Worm (Caenorhabditis elegans): ENCODE data around the gene chil-18.

- TF ChIP-seq cog-1 (tag; optimal IDR thresholded peaks at IDR 0.05) (peak; percentile 31), ref-1 (GFP tag; conservative IDR thresholded peaks at IDR 0.05) (no peak), flt-1 (GFP tag; IDR thresholded peaks at IDR 0.05) (no peak), med-1 (GFP tag; optimal IDR thresholded peaks at IDR 0.05; ENCODE audit: insufficient read depth) (no peak)
Observed at ce11 chrII:9416381-9417276, 31.4 kb upstream of the chil-18 start, which contains the start of the genes gss-1 and chch-3.

Data from whole organism, midembryonic.